ENCODE assay signal across 5 worm cellular contexts in the genomic region with DNA sequence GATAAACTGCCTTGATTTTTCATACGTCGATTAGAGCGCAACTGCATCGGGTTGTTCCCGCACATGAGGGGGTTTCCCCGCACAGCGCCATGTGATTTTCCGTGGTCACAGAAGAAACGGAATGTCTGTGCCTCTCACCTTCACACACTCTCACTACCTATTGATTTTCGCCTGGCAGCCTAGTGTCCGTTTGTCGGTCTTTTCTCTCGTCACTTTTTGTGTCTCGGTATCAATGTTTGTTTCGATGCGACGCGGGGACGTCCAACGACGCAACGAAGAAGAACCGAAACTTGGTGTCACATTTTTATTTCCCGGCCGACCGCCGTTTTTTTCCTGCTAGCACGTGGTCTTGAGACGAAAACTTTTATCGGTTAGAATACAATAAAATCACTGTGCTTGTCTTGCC.
TF ChIP-seq lines count a peak whose summit lies in the region.

No protein-coding gene starts in this region.

TF ChIP-seq in whole organism, L1 larva, 84 proteins besides CTCF, POLR2A, EP300 and RAD21 (continues in another document):
- TF ChIP-seq ztf-11 (tag; optimal IDR thresholded peaks at IDR 0.05; lab: Kevin White, UChicago) (peak in 1 of 2 experiments; percentile 30), tlp-1 (tag; optimal IDR thresholded peaks at IDR 0.05; lab: Kevin White, UChicago) (no peak), C04F5.9 (tag; optimal IDR thresholded peaks at IDR 0.05; lab: Kevin White, UChicago) (peak; percentile 84), lin-13 (GFP tag; optimal IDR thresholded peaks at IDR 0.05; lab: Kevin White, UChicago) (peak; percentile 91), mep-1 (tag; optimal IDR thresholded peaks at IDR 0.05; lab: Kevin White, UChicago) (peak; percentile 96), ceh-88 (GFP tag; IDR thresholded peaks at IDR 0.05; lab: Robert Waterston, UW) (peak; percentile 81; the same call in 1 of the 2 replicates), fkh-10 (GFP tag; optimal IDR thresholded peaks at IDR 0.05; lab: Kevin White, UChicago) (no peak), sptf-1 (tag; optimal IDR thresholded peaks at IDR 0.05; lab: Kevin White, UChicago) (no peak), skn-1 (tag; optimal IDR thresholded peaks at IDR 0.05; lab: Kevin White, UChicago) (peak; percentile 81), xbp-1 (tag; optimal IDR thresholded peaks at IDR 0.05; lab: Kevin White, UChicago) (peak; percentile 89), zip-4 (GFP tag; optimal IDR thresholded peaks at IDR 0.05; lab: Kevin White, UChicago) (peak; percentile 65), F16B12.6 (tag; optimal IDR thresholded peaks at IDR 0.05; lab: Kevin White, UChicago) (peak; percentile 51), irx-1 (tag; optimal IDR thresholded peaks at IDR 0.05; lab: Kevin White, UChicago) (peak; percentile 87), mab-9 (GFP tag; IDR thresholded peaks at IDR 0.05; lab: Robert Waterston, UW) (peak; percentile 73), nhr-77 (tag; optimal IDR thresholded peaks at IDR 0.05; lab: Kevin White, UChicago) (peak; percentile 95), snpc-4 (tag; optimal IDR thresholded peaks at IDR 0.05; lab: Kevin White, UChicago) (peak; percentile 76), unc-98 (GFP tag; IDR thresholded peaks at IDR 0.05; lab: Robert Waterston, UW) (peak; percentile 51; the same call in 1 of the 2 replicates)

TF ChIP-seq in whole organism, L3 larva, 47 proteins besides CTCF, POLR2A, EP300 and RAD21 (continues in another document):
- TF ChIP-seq R02D3.7 (tag; optimal IDR thresholded peaks at IDR 0.05; lab: Kevin White, UChicago) (peak; percentile 64), egl-27 (tag; optimal IDR thresholded peaks at IDR 0.05; lab: Kevin White, UChicago) (peak; percentile 35), nhr-11 (tag; optimal IDR thresholded peaks at IDR 0.05; lab: Kevin White, UChicago) (peak; percentile 87), elt-3 (tag; optimal IDR thresholded peaks at IDR 0.05; lab: Kevin White, UChicago) (peak in 1 of 3 experiments; percentile 93), nhr-43 (tag; optimal IDR thresholded peaks at IDR 0.05; lab: Kevin White, UChicago; ENCODE audit: poor library complexity, severe bottlenecking) (peak; percentile 93), nhr-77 (tag; optimal IDR thresholded peaks at IDR 0.05; lab: Kevin White, UChicago) (no peak), skn-1 (tag; optimal IDR thresholded peaks at IDR 0.05; lab: Kevin White, UChicago) (no peak), fkh-2 (tag; optimal IDR thresholded peaks at IDR 0.05; lab: Kevin White, UChicago) (no peak), nhr-76 (tag; optimal IDR thresholded peaks at IDR 0.05; lab: Kevin White, UChicago) (peak; percentile 21), fos-1 (tag; optimal IDR thresholded peaks at IDR 0.05; lab: Kevin White, UChicago) (peak; percentile 28), lsy-12 (tag; optimal IDR thresholded peaks at IDR 0.05; lab: Kevin White, UChicago) (peak; percentile 87), nhr-23 (tag; optimal IDR thresholded peaks at IDR 0.05; lab: Kevin White, UChicago) (peak; percentile 92), ztf-4 (tag; optimal IDR thresholded peaks at IDR 0.05; lab: Kevin White, UChicago) (peak; percentile 15), ceh-28 (tag; optimal IDR thresholded peaks at IDR 0.05; lab: Kevin White, UChicago) (peak; percentile 95), mdl-1 (tag; optimal IDR thresholded peaks at IDR 0.05; lab: Kevin White, UChicago) (peak; percentile 99), pha-4 (tag; optimal IDR thresholded peaks at IDR 0.05; lab: Kevin White, UChicago) (peak; percentile 94), nhr-25 (tag; optimal IDR thresholded peaks at IDR 0.05; lab: Kevin White, UChicago) (peak; percentile 98)

TF ChIP-seq in whole organism, early embryonic, 17 proteins besides CTCF, POLR2A, EP300 and RAD21:
- TF ChIP-seq hmg-4 (GFP tag; optimal IDR thresholded peaks at IDR 0.05; lab: Kevin White, UChicago) (peak; percentile 57), ceh-36 (tag; optimal IDR thresholded peaks at IDR 0.05; lab: Kevin White, UChicago) (no peak), tra-4 (tag; optimal IDR thresholded peaks at IDR 0.05; lab: Kevin White, UChicago) (no peak), aly-1 (tag; optimal IDR thresholded peaks at IDR 0.05; lab: Kevin White, UChicago) (no peak), B0310.2 (tag; optimal IDR thresholded peaks at IDR 0.05; lab: Kevin White, UChicago) (no peak), F13C5.2 (tag; optimal IDR thresholded peaks at IDR 0.05; lab: Kevin White, UChicago) (peak; percentile 63), scrt-1 (GFP tag; IDR thresholded peaks at IDR 0.05; lab: Robert Waterston, UW) (no peak), flt-1 (GFP tag; IDR thresholded peaks at IDR 0.05; lab: Robert Waterston, UW) (0 out of 2 replicates have a peak, but pooled peaks have one; percentile 4), tbx-11 (GFP tag; IDR thresholded peaks at IDR 0.05; lab: Robert Waterston, UW) (no peak)

TF ChIP-seq in whole organism, midembryonic, 9 proteins besides CTCF, POLR2A, EP300 and RAD21:
- TF ChIP-seq ztf-23 (GFP tag; IDR thresholded peaks at IDR 0.05; lab: Robert Waterston, UW) (0 out of 2 replicates have a peak, but pooled peaks have one; percentile 26), T22C8.4 (GFP tag; IDR thresholded peaks at IDR 0.05; lab: Robert Waterston, UW) (peak; percentile 93), klf-2 (GFP tag; conservative IDR thresholded peaks at IDR 0.05; lab: Robert Waterston, UW) (no peak), ztf-29 (GFP tag; IDR thresholded peaks at IDR 0.05; lab: Robert Waterston, UW) (no peak), ref-1 (GFP tag; conservative IDR thresholded peaks at IDR 0.05; lab: Robert Waterston, UW) (no peak), flt-1 (GFP tag; IDR thresholded peaks at IDR 0.05; lab: Robert Waterston, UW) (no peak), med-1 (GFP tag; optimal IDR thresholded peaks at IDR 0.05; lab: Kevin White, UChicago; ENCODE audit: insufficient read depth) (no peak), tab-1 (GFP tag; IDR thresholded peaks at IDR 0.05; lab: Robert Waterston, UW) (no peak), cog-1 (tag; optimal IDR thresholded peaks at IDR 0.05; lab: Kevin White, UChicago) (peak; percentile 83)

TF ChIP-seq in whole organism, young adult, 124 proteins besides CTCF, POLR2A, EP300 and RAD21 (continues in another document):
- no peak for TF ChIP-seq F33H1.4 (GFP tag; IDR thresholded peaks at IDR 0.05; lab: Robert Waterston, UW)
- TF ChIP-seq madf-6 (GFP tag; IDR thresholded peaks at IDR 0.05; lab: Robert Waterston, UW) = no peak
- TF ChIP-seq lin-40 (tag; optimal IDR thresholded peaks at IDR 0.05; lab: Kevin White, UChicago) = peak; percentile 91
- TF ChIP-seq K11D2.4 (GFP tag; IDR thresholded peaks at IDR 0.05; lab: Robert Waterston, UW) = peak; percentile 82
- peak; percentile 46 for TF ChIP-seq rcor-1 (GFP tag; IDR thresholded peaks at IDR 0.05; lab: Robert Waterston, UW)
- TF ChIP-seq ztf-3 (GFP tag; optimal IDR thresholded peaks at IDR 0.05; lab: Kevin White, UChicago) = peak; percentile 56
- peak; percentile 98 for TF ChIP-seq attf-5 (GFP tag; optimal IDR thresholded peaks at IDR 0.05; lab: Kevin White, UChicago)
- TF ChIP-seq ztf-18 (tag; optimal IDR thresholded peaks at IDR 0.05; lab: Kevin White, UChicago) = peak; percentile 65
- no peak for TF ChIP-seq B0261.1 (tag; optimal IDR thresholded peaks at IDR 0.05; lab: Kevin White, UChicago)
- TF ChIP-seq tbx-9 (tag; optimal IDR thresholded peaks at IDR 0.05; lab: Kevin White, UChicago; ENCODE audit: borderline replicate concordance) = no peak
- TF ChIP-seq attf-3 (GFP tag; conservative IDR thresholded peaks at IDR 0.05; lab: Robert Waterston, UW) = peak; percentile 60; the same call in 1 of the 2 replicates
- TF ChIP-seq hmg-20 (GFP tag; IDR thresholded peaks at IDR 0.05; lab: Robert Waterston, UW) = 0 out of 2 replicates have a peak, but pooled peaks have one; percentile 12
- TF ChIP-seq him-1 (tag; optimal IDR thresholded peaks at IDR 0.05; lab: Kevin White, UChicago) = no peak
- peak; percentile 61 for TF ChIP-seq repo-1 (tag; optimal IDR thresholded peaks at IDR 0.05; lab: Kevin White, UChicago)
- no peak for TF ChIP-seq F57A8.1 (GFP tag; optimal IDR thresholded peaks at IDR 0.05; lab: Kevin White, UChicago)
- TF ChIP-seq F57C9.4 (tag; optimal IDR thresholded peaks at IDR 0.05; lab: Kevin White, UChicago) = no peak
- no peak for TF ChIP-seq ccch-3 (GFP tag; optimal IDR thresholded peaks at IDR 0.05; lab: Kevin White, UChicago)
- TF ChIP-seq rec-8 (tag; optimal IDR thresholded peaks at IDR 0.05; lab: Kevin White, UChicago) = no peak
- no peak for TF ChIP-seq hrde-1 (tag; optimal IDR thresholded peaks at IDR 0.05; lab: Kevin White, UChicago; ENCODE audit: borderline replicate concordance)
- TF ChIP-seq dpl-1 (GFP tag; optimal IDR thresholded peaks at IDR 0.05; lab: Kevin White, UChicago) = no peak
- peak; percentile 96 for TF ChIP-seq hmg-1.2 (GFP tag; IDR thresholded peaks at IDR 0.05; lab: Robert Waterston, UW)
- TF ChIP-seq zim-3 (tag; optimal IDR thresholded peaks at IDR 0.05; lab: Kevin White, UChicago) = no peak
- TF ChIP-seq F55B11.4 (tag; optimal IDR thresholded peaks at IDR 0.05; lab: Kevin White, UChicago; ENCODE audit: borderline replicate concordance, insufficient read depth) = no peak
- peak; percentile 17 for TF ChIP-seq F23B12.7 (tag; optimal IDR thresholded peaks at IDR 0.05; lab: Kevin White, UChicago; ENCODE audit: insufficient read depth)
- no peak for TF ChIP-seq lag-1 (GFP tag; IDR thresholded peaks at IDR 0.05; lab: Robert Waterston, UW)
- peak; percentile 81 for TF ChIP-seq lin-54 (GFP tag; optimal IDR thresholded peaks at IDR 0.05; lab: Kevin White, UChicago)
- TF ChIP-seq B0019.2 (GFP tag; conservative IDR thresholded peaks at IDR 0.05; lab: Robert Waterston, UW) = no peak
- TF ChIP-seq egl-44 (GFP tag; IDR thresholded peaks at IDR 0.05; lab: Robert Waterston, UW) = peak; percentile 81
- TF ChIP-seq F10E7.11 (tag; optimal IDR thresholded peaks at IDR 0.05; lab: Kevin White, UChicago) = no peak
- TF ChIP-seq nhr-80 (tag; optimal IDR thresholded peaks at IDR 0.05; lab: Kevin White, UChicago) = peak; percentile 99
- TF ChIP-seq ztf-6 (GFP tag; IDR thresholded peaks at IDR 0.05; lab: Robert Waterston, UW) = no peak
- no peak for TF ChIP-seq lsy-27 (tag; optimal IDR thresholded peaks at IDR 0.05; lab: Kevin White, UChicago; ENCODE audit: borderline replicate concordance, insufficient read depth)
- TF ChIP-seq dpff-1 (tag; optimal IDR thresholded peaks at IDR 0.05; lab: Kevin White, UChicago) = no peak
- TF ChIP-seq sptf-2 (GFP tag; optimal IDR thresholded peaks at IDR 0.05; lab: Kevin White, UChicago) = peak; percentile 22
- TF ChIP-seq T26A5.8 (tag; optimal IDR thresholded peaks at IDR 0.05; lab: Kevin White, UChicago) = no peak
- TF ChIP-seq C17E4.6 (GFP tag; IDR thresholded peaks at IDR 0.05; lab: Robert Waterston, UW) = no peak; the same call in 1 of the 2 replicates
- peak; percentile 32 for TF ChIP-seq gei-17 (GFP tag; optimal IDR thresholded peaks at IDR 0.05; lab: Kevin White, UChicago)
- peak; percentile 83 for TF ChIP-seq athp-1 (tag; optimal IDR thresholded peaks at IDR 0.05; lab: Kevin White, UChicago)
- TF ChIP-seq sdz-38 (tag; optimal IDR thresholded peaks at IDR 0.05; lab: Kevin White, UChicago) = no peak

Comparison
In these comparisons a context has a peak if more than half of its experiments do, and no peak if none do; other contexts are left out.
1. Of the 8 proteins assayed by ChIP-seq in both whole organism, young adult and whole organism, L1 larva: peak only in whole organism, young adult: unc-62; only in whole organism, L1 larva: dpl-1 and unc-130; in both: efl-1, nhr-90 and snpc-4; in neither: 1; mixed calls (peak in some experiments, not most) for 1.